Worm (Caenorhabditis elegans): ENCODE data around the gene W03F9.2.

- no peak for TF ChIP-seq unc-62 (GFP tag; optimal IDR thresholded peaks at IDR 0.05)
- no peak for TF ChIP-seq elt-3 (tag; optimal IDR thresholded peaks at IDR 0.05)
- TF ChIP-seq ztf-11 (tag; optimal IDR thresholded peaks at IDR 0.05) = no peak
Observed at ce11 chrV:122750-123149, 5.1 kb downstream of the W03F9.2 start, which contains the start of gene cgp-1.
